Worm (Caenorhabditis elegans) whole organism, L3 larva: ENCODE data around the gene str-112.

ENCODE experiments used
- elt-1 ChIP-seq: fragments of 150-350 bp; optimal IDR thresholded peaks from 2 replicates; lab custom pipeline; 2014; ENCODE audit warnings: missing biosample characterization, missing genetic modification characterization
- lin-15B ChIP-seq: fragments of 150-350 bp; optimal IDR thresholded peaks from 2 replicates; lab custom pipeline; 2014; ENCODE audit warnings: missing biosample characterization, missing genetic modification characterization
- nhr-67 ChIP-seq: fragments of 150-350 bp; optimal IDR thresholded peaks from 2 replicates; lab custom pipeline; 2014; ENCODE audit warnings: missing biosample characterization, missing genetic modification characterization
- unc-62 ChIP-seq: fragments of 150-350 bp; sonication (generic microtip); optimal IDR thresholded peaks from 4 replicates; lab custom pipeline; 2014; ENCODE audit warnings: missing biosample characterization, missing genetic modification reagents, missing genetic modification characterization

- no peak for TF ChIP-seq lin-15B (tag; lab: Kevin White, UChicago)
- no peak for TF ChIP-seq elt-1 (tag; lab: Kevin White, UChicago)
- TF ChIP-seq unc-62 (GFP tag; lab: Kevin White, UChicago) = no peak
- no peak for TF ChIP-seq nhr-67 (tag; lab: Kevin White, UChicago)
These were observed 49.1 kb upstream of the str-112 start for ce11 chrV:7187295-7187694.
